Worm (Caenorhabditis elegans) whole organism, L4/young adult: Measurements from ENCODE around the gene Y53C12A.8.

Source experiments
- W03F9.2 ChIP-seq: fragments of 150-350 bp; optimal IDR thresholded peaks from 2 replicates; lab custom pipeline; 2014; ENCODE audit warnings: missing biosample characterization, missing genetic modification characterization
- dao-5 ChIP-seq: sonication (generic microtip); optimal IDR thresholded peaks from 2 replicates; lab custom pipeline; 2016; ENCODE audit warnings: missing genotype, missing genetic modification characterization, moderate library complexity, missing compliant biosample characterization
- him-1 ChIP-seq: sonication (generic microtip); optimal IDR thresholded peaks from 2 replicates; lab custom pipeline; 2016; ENCODE audit warnings: missing genotype, missing genetic modification reagents, missing genetic modification characterization, missing compliant biosample characterization

Y53C12A.8 gene

DNA sequence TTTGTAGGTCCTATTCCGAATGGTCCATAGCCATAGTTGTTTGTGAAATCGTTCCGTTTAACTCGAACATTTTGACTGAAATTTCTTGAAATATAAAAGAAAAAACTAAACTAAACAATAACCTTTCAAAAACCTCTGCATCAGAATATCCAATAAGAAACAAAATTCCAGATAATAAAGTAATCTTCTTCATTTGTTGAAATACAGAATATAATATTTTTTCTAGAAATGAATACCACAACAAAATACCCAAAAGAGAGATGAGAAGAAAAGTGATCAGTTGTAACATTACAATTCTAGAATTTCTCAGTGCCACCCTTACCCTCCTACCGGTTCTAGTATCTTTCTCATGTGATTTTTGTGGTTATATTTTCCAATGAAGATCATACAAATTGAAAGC lies 46.6 kb downstream of the Y53C12A.8 start, which contains the start of gene ZK1307.2:
Gene ZK1307.2 (minus strand): TSS at position 274 of the 400 bp plus-strand sequence.
- TF ChIP-seq W03F9.2 (no peak), him-1 (tag; lab: Kevin White, UChicago) (no peak)

DNA sequence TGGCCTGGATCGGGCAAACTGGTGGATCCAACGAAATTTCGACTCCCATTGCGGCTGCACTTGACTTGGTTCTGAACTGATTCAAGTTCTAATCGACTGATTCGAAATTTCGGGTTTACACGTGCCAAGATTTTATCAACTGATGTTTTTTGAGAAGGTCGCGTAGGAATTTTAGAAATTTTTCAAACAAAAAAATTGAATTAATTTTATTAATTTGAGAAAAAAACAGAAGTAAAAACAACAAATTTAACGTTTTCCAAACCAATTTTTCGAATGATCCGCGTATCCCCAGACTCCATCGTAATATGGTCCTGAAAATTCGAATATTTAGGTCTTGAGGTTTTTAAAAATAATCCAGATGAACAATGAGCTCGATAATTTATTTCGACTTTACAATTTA lies 47.3 kb downstream of the Y53C12A.8 start, which contains the start of gene ZK1307.3:
Gene ZK1307.3 (minus strand): TSS at position 101 of the 400 bp plus-strand sequence.
- TF ChIP-seq him-1 (tag; lab: Kevin White, UChicago) (no peak), dao-5 (tag; lab: Kevin White, UChicago) (no peak), W03F9.2 (no peak)

DNA sequence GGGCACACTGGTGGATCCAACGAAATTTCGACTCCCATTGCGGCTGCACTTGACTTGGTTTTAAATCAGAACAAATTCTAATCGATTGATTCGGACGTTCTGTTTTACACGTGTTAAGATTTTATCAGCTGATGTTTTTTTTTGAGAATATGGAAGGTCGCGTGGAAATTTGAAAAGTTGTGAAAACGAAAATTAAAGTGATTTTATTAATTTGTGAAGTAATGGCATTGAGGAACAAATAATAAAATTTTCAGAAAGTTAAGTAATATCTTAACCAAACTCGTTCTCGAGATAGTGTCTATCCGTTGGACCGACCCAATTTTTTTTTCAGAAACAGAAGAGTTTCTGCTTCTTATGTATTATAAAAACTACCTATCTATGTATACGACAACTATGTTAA lies 48.6 kb downstream of the Y53C12A.8 start, which contains the start of gene ZK1307.4:
Gene ZK1307.4 (minus strand): TSS at position 101 of the 400 bp plus-strand sequence.
- TF ChIP-seq W03F9.2: no peak
- no peak for TF ChIP-seq dao-5 (tag; lab: Kevin White, UChicago)
- TF ChIP-seq him-1 (tag; lab: Kevin White, UChicago): no peak

DNA sequence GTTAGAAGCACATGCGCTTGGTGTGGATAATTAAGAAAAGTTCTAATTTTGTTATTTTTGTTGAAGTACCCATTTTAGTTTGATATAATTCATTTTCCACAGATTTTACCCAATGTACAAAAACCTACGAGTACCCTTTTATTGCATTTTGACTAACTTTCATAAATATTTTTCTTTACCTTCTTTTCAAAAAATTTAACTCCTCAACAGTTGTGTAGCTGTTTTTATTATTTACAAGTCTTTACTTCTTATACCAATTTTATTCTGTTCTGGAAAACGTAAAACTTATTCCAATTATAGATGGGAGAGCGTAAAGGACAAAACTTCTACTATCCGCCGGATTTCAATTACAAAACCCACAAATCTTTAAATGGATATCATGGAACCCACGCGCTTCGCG lies 51.1 kb downstream of the Y53C12A.8 start, which contains the start of gene ZK1307.9:
Gene ZK1307.9 (plus strand): TSS at position 301 of the 400 bp plus-strand sequence.
- TF ChIP-seq W03F9.2: no peak
- no peak for TF ChIP-seq dao-5 (tag; lab: Kevin White, UChicago)
- no peak for TF ChIP-seq him-1 (tag; lab: Kevin White, UChicago)
